Worm (Caenorhabditis elegans) whole organism, L3 larva: ENCODE data around the gene unc-103.

Source experiments
- aly-2 ChIP-seq: fragments of 150-350 bp; optimal IDR thresholded peaks from 2 replicates; lab custom pipeline; 2014; ENCODE audit warnings: missing biosample characterization, missing genetic modification characterization
- ceh-82 ChIP-seq: fragments of 150-350 bp; optimal IDR thresholded peaks from 2 replicates; lab custom pipeline; 2014; ENCODE audit warnings: missing biosample characterization, missing genetic modification characterization
- ceh-9 ChIP-seq: sonication (generic microtip); optimal IDR thresholded peaks from 2 replicates; lab custom pipeline; 2018; ENCODE audit warnings: missing biosample characterization, missing genetic modification characterization
- egl-27 ChIP-seq: sonication (generic microtip); optimal IDR thresholded peaks from 4 replicates; lab custom pipeline; 2017; ENCODE audit warnings: missing biosample characterization, missing genetic modification reagents, missing genetic modification characterization
- elt-2 ChIP-seq: sonication (generic microtip); optimal IDR thresholded peaks from 2 replicates; lab custom pipeline; 2016; ENCODE audit warnings: missing genetic modification reagents, mild to moderate bottlenecking, missing genetic modification characterization, missing compliant biosample characterization
- fkh-10 ChIP-seq: sonication (generic microtip); optimal IDR thresholded peaks from 2 replicates; lab custom pipeline; 2017; ENCODE audit warnings: missing biosample characterization, missing genetic modification reagents, missing genetic modification characterization
- nhr-237 ChIP-seq: fragments of 150-350 bp; optimal IDR thresholded peaks from 2 replicates; lab custom pipeline; 2014; ENCODE audit warnings: missing biosample characterization, missing genetic modification characterization
- nhr-28 ChIP-seq: fragments of 150-350 bp; optimal IDR thresholded peaks from 2 replicates; lab custom pipeline; 2014; ENCODE audit warnings: missing biosample characterization, missing genetic modification characterization
- pha-4 ChIP-seq: fragments of 150-350 bp; optimal IDR thresholded peaks from 2 replicates; lab custom pipeline; 2014; ENCODE audit warnings: missing biosample characterization, missing genetic modification reagents, missing genetic modification characterization
- snpc-4 ChIP-seq: fragments of 150-350 bp; optimal IDR thresholded peaks from 2 replicates; lab custom pipeline; 2014; ENCODE audit warnings: missing biosample characterization, missing genetic modification characterization
- tbx-2 ChIP-seq: sonication (generic microtip); optimal IDR thresholded peaks from 2 replicates; lab custom pipeline; 2016; ENCODE audit warnings: mild to moderate bottlenecking, missing genetic modification characterization, missing compliant biosample characterization
- ztf-11 ChIP-seq: fragments of 150-350 bp; optimal IDR thresholded peaks from 2 replicates; lab custom pipeline; 2014; ENCODE audit warnings: missing biosample characterization, missing genetic modification characterization

ce11 chrIII:4066333-4066732 lies 48.9 kb upstream of the unc-103 start, which contains the start of gene unc-79:
- TF ChIP-seq pha-4: no peak
- TF ChIP-seq nhr-237 (tag; lab: Kevin White, UChicago): no peak
- TF ChIP-seq ceh-82: no peak
- TF ChIP-seq nhr-28: no peak
- TF ChIP-seq ceh-9: no peak
- TF ChIP-seq tbx-2 (tag; lab: Kevin White, UChicago): no peak
- no peak for TF ChIP-seq fkh-10 (GFP tag; lab: Kevin White, UChicago)
- TF ChIP-seq aly-2 (tag; lab: Kevin White, UChicago): no peak
- no peak for TF ChIP-seq egl-27 (tag; lab: Kevin White, UChicago)
- TF ChIP-seq snpc-4: no peak
- TF ChIP-seq elt-2: no peak
- TF ChIP-seq ztf-11 (tag; lab: Kevin White, UChicago): no peak
